Fruit fly (Drosophila melanogaster) S2 (cell line): ENCODE results near the gene Cyp4d1.

Source experiments
- CG8478 ChIP-seq: fragments of >200 bp; optimal IDR thresholded peaks from 2 replicates; lab custom pipeline; 2018
- CTCF ChIP-seq, 2 experiments: fragments of >200 bp; optimal IDR thresholded peaks; 2 replicates each; lab custom pipeline; 2018

Cyp4d1 gene

DNA sequence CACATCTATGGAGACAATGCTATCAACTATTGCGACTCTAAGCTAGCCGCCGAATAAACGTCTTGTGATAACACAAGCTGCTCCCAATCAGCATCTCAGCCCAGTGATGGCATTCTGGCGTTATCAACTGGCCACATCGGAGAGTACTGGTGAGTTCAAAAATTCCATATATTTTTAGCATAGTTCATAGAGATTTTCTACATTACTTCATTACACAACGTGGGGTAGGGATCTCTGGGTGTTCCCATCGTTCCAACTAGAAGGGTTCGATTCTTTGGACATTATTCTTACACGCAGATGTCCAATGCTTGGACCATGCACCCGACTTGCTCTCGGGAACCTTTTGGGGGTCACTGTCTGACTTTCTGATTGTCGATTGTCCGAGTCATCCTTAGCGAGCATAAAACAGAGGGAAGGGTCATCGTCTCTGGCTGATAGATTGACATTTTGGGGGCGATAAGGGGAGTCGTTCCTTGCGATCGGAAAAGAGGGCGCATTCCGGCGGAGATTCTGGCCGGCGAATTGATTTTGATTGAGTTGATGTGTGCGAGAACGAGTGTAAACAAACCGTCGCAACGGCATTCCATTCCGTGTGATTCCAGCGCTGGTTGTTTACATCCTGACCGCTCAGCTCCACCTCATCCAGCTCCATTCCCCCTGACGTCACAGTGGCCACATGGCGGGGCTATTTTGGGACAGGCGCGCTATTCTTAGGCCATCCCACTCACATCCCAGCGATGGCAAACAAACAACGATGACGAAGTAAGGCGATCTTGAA is at the start of gene Cyp4d1, which contains the start of gene CG3630:
Gene Cyp4d1, minus strand, starts transcription at position 51 of the 778 bp plus-strand sequence.
Gene CG3630, plus strand, starts transcription at position 67 of the 778 bp plus-strand sequence.
- TF ChIP-seq CG8478 (lab: Kevin White, UChicago), result no peak
- no peak for TF ChIP-seq CTCF (optimal IDR thresholded peaks at IDR 0.05; lab: Kevin White, UChicago)

DNA sequence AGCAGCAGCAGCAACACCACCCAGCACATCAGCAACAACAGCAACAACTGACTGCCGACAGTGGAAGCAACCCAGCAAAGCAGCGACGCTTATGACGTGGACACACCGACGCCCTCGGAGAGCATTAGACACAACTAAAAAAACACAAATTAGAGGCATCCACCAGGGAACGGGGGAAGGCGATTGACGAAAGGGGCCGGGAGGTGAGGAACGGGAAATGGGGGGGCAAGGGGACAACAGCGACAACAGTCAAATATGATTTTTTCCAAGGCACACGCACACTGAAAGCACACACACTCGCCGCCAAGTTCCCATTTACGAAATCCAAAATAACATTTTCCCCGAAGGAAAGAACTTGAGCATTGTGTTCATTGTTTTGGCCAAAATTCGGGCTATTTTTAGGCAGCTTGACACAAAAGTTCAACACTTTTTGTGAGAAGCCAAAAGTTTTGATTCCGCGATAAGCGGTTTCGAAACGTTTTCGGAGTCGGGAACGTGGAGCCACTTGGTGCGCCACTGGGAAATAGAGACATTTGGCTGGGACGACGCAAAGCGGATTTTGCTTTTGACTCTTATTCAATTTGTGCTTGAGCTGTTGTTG is 46.8 kb upstream of the Cyp4d1 start:
- TF ChIP-seq CG8478 (lab: Kevin White, UChicago) (no peak), CTCF (optimal IDR thresholded peaks at IDR 0.05; lab: Kevin White, UChicago) (no peak)

DNA sequence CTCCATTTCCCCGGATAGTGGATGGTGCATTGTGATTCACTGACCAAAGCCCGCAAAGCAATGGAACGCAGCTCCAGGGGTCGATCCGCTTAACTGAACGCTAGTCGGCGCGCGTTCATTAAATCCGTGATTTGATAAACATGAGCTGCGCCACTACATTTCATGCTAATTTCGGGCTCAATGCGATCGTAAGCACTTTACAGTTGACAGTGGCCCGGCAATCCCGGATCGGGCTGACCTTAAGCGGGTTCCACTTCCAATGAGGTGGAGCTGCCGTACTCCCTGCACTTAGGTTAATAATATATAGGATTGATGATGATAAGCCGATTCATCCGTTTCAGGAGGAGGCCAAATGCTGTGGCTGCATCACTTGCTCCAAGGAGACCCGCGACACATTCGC is 41.8 kb upstream of the Cyp4d1 start, which contains the start of gene FarO:
Gene FarO, minus strand, starts transcription at position 101 of the 400 bp plus-strand sequence.
- no peak for TF ChIP-seq CTCF (optimal IDR thresholded peaks at IDR 0.05; lab: Kevin White, UChicago)
- TF ChIP-seq CG8478 (lab: Kevin White, UChicago), result no peak

DNA sequence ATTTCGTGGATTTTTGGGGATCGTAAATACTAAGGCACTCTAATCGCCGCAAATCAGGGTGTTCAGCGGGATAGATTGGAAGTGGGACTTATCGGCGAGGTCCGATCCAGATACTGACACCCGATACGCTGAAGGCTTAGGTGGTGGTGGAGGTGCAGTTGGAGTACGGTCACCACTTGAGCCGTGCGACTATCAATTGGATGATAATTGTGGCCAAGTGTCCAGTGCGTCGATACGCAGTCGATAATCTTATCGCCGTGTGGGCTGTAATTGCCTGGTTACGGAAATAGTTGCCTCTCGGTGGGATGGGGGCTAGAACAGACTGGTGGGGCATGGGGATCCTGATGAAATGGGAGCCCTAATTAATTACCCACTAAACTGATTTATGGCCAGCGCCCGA is 37.3 kb upstream of the Cyp4d1 start:
- TF ChIP-seq CG8478 (lab: Kevin White, UChicago), result no peak
- TF ChIP-seq CTCF (optimal IDR thresholded peaks at IDR 0.05; lab: Kevin White, UChicago), result no peak

DNA sequence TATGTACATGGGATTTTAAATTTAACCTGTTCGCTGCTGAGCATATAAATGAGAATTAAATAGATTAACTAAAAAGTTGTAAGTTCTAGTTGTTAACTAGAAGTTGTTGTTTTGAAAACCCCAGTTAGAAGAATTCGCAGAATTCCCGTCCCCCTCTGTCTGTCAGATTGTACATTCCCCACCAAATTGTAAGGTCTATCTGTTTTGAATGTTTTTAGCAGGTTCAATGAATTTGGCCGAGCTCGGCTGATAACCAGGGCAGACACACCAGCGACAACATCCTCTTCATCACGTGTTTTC is 36.2 kb upstream of the Cyp4d1 start:
- TF ChIP-seq CTCF (optimal IDR thresholded peaks at IDR 0.05; lab: Kevin White, UChicago) (no peak), CG8478 (lab: Kevin White, UChicago) (no peak)

DNA sequence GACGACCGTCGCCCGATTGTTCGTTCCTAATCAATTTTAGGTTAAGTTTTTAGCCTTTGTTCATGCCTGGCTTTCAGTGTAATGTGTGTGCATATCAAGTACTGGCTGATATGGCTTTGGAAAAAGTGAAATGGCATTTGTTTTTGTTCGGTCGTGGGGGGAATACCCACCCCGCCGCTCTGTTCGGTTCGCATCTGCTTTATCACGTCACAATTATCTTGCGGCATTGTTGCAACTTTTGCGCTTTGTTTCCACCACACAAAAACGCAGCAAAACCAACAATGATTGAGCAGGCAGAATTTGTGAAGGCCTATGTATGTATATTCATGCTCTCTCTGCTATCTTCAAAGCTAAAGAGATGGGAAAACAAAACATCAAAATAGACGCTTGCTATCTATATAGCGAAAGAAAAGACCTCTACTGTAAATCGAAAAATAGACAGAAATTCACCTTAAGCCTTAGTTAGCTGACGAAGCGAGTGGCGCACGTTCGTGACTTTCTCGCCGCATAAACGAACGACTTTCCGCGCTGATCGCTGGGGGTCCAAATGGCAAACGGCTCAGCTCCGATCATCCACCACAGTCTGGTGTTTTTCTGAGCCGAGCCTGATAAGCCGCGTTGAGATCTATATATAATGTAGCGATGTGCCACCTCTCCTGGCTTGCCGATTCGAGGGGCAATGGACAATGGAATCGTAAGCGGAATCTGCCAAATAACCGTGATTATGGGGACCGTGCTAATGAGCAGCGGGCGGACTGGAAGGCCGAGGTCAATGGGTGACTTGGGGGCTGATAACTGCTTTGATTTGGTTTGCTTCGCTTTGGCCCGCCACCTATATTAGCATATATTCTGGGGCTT is 35.7 kb upstream of the Cyp4d1 start:
- no peak for TF ChIP-seq CG8478 (lab: Kevin White, UChicago)
- TF ChIP-seq CTCF (optimal IDR thresholded peaks at IDR 0.05; lab: Kevin White, UChicago), result no peak

DNA sequence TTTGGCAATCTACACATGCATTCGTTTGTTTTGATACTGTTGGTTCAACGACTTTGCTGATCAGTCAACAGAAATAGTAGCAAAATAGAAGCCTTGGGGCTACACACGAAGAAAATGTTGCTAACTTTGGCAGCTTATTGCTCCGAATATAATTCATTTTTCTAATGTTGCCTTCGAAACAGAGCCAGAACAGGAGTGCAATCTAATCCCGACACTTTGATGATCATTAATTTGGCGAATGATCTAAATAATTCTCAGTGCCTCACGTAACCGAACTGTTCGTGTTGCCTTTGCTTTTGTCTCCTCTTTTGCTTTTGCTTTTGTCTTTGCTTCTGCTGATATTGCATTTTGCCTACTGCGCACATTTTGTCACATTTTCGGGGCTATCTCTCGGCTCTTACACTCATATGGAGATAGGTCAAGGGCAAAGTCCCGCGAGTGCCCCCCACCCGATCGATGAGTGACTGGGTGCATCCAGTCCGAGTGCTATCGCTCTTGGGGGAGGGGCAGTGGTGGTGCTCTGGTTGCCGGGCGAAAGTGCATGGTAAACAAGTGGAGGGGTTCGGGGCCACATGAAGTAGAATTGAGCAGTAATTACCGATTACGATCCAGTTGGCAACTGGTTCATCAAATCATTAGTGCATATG is 34.2 kb upstream of the Cyp4d1 start:
- TF ChIP-seq CG8478 (lab: Kevin White, UChicago), result no peak
- no peak for TF ChIP-seq CTCF (optimal IDR thresholded peaks at IDR 0.05; lab: Kevin White, UChicago)

DNA sequence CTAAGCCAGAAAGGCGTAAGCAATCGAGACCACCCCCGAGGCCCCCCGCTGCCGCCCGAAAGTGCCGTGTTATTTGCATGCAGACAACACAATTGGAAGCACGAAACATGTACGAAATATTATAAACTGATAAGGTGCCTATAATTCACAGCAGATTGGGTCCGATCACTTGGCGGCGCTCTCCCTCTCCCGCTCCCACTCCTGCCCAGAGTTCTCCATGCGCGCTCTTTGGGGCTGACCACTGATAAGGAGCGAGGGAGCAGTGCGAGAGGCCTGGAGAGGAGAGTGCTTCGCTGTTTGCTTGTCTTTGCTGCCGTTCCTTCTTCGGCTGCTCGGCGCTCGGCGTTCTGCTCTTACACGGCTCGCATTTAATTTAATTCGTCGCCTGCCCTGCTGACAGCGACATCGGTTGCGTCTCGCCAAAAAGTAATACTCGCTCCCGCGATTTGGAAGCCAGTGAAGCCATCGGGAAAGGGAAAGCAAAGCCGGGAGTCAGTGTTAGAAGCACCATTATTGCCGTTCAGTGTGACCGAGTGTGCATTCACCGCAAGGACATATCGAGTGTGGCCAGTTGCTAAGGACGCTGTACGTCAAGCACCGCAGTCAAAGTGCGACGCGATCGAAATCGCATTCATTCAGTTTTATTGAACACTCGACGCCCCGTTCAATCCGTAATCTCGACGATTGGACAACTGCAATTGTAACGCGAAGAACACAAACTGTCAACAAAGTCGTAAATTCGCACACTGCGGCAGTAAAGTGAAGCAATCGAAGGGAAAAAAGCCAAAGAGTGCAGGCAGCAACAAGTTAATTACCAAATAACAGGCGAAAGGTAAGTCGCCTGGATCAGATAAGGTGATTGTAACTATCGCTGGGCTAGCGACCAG is 32.5 kb upstream of the Cyp4d1 start:
- TF ChIP-seq CG8478 (lab: Kevin White, UChicago) (no peak), CTCF (optimal IDR thresholded peaks at IDR 0.05; lab: Kevin White, UChicago) (no peak)

DNA sequence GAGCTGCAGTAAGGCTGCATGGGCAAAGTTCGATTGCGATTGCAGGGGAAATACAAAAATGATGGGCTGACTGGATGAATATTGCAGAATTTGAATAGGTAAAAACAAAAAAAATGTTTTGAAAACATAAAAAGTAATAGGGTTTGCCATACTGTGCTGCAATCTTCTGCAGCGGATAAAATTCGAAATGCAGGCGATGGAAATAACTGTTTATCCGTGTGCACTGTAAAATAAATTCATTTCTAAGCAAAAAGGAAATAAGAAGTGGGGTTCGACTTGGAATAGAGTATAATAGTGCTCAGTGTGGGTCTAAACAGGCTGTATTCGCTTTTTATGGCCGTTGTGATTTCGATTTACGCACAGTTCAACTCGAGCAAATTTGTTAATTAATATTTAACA is 31.8 kb upstream of the Cyp4d1 start, which contains the start of gene CG14053:
Gene CG14053, minus strand, starts transcription at position 101 of the 399 bp plus-strand sequence.
- TF ChIP-seq CG8478 (lab: Kevin White, UChicago), result no peak

DNA sequence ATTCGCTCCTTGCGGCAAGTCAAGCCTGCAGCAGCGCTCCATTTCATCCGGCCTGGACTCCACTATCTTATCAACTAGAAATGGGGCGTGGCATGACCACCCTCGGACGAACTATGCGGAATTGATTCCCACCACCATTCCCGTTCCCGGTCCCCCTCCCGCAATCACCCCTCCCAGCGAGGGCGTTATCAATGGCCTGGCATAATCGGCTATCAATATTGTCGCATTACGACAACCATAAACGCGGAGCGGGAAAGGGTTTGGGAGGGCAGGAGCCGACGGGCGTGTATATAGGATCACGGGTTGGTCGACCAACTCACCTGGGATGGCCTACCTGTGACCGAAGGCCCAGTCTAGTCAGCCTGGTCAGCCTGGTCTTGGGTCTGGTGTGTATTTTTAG is 31.2 kb upstream of the Cyp4d1 start:
- TF ChIP-seq CG8478 (lab: Kevin White, UChicago) (no peak), CTCF (optimal IDR thresholded peaks at IDR 0.05; lab: Kevin White, UChicago) (no peak)

DNA sequence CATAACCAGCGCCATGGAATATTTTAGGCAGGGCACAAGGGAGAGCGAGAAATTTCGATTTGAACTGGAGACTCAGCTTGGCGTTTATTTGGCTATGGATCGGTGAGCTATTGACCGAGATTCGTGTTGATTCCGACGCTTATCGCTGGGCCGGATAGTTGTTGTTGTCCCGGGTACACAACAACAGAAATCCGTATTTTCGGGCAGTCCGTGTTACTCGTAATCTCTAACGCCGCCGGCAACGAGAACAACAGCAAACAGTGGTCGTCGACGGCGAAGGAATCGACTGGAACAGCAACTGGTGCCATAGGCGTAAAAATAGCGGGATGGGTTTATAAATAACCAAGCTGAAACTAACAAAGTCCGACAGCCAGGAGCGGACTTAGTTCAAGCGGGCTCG is 29.9 kb upstream of the Cyp4d1 start:
- no peak for TF ChIP-seq CTCF (optimal IDR thresholded peaks at IDR 0.05; lab: Kevin White, UChicago)
- no peak for TF ChIP-seq CG8478 (lab: Kevin White, UChicago)

DNA sequence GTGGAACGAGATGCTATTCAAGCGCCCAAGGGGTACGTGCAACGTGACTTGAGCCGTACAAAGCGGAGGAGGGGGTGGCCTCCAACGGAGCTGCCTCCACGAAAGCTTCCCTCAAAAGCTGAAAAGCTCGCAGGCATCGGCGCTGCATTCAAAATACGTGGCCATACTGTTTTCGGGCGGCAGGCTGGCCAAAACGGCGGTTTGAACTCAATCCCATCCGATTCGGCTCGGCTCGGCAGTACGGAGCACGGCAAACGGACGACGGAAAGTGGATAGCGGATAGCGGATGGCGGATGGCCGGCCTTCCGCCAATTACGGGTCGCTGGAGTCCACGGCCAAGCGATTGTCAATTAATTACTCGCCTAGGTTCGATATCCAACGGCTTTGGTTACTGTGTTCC is 26.9 kb upstream of the Cyp4d1 start, which contains the start of gene Mct1:
Gene Mct1, plus strand, starts transcription at position 301 of the 400 bp plus-strand sequence.
- TF ChIP-seq CG8478 (lab: Kevin White, UChicago) (no peak), CTCF (optimal IDR thresholded peaks at IDR 0.05; lab: Kevin White, UChicago) (no peak)

DNA sequence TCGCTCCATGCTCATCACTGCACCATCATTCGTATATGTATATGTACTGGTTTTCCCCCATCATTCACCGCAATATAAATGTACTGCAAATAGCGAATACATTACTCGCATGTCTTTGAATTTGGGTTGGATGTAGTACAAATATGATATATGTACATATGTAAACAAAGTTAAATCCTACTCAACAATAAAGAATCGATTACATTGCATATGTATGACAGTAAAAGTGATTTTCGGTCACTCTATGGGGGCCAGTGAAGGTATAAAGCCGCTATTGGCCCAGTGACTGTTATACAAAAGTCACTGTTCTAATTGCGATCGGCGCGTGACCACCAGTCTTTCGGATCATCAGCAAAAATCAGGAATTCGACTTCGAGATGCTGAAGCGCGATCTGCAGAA is 25.5 kb upstream of the Cyp4d1 start, which contains the start of gene CG3457:
Gene CG3457, plus strand, starts transcription at position 301 of the 400 bp plus-strand sequence.
- TF ChIP-seq CG8478 (lab: Kevin White, UChicago) (no peak), CTCF (optimal IDR thresholded peaks at IDR 0.05; lab: Kevin White, UChicago) (no peak)
